Fruit fly (Drosophila melanogaster) whole organism, embryonic: ENCODE data around the gene CG4770.

Source experiments
- ATbp ChIP-seq: fragments of 200-800 bp; sonication (Bioruptor generic); optimal IDR thresholded peaks from 2 replicates; lab custom pipeline; 2017; ENCODE audit warnings: missing biosample characterization, mild to moderate bottlenecking, missing genetic modification characterization, missing genetic modification reagents
- Bteb2 ChIP-seq: fragments of 200-800 bp; sonication (Bioruptor generic); optimal IDR thresholded peaks from 2 replicates; lab custom pipeline; 2016; ENCODE audit warnings: missing biosample characterization, missing genetic modification characterization
- CG10543 ChIP-seq: fragments of 200-800 bp; sonication (Bioruptor generic); optimal IDR thresholded peaks from 3 replicates; lab custom pipeline; 2017; ENCODE audit warnings: missing biosample characterization, mild to moderate bottlenecking, missing genetic modification characterization, moderate library complexity
- CG11085 ChIP-seq: fragments of 200-800 bp; sonication (Bioruptor generic); IDR thresholded peaks from 2 replicates; pipeline ENCODE4 v1.3.6; 2022; ENCODE audit warnings: missing biosample characterization, missing genetic modification characterization
- CG12104 ChIP-seq: fragments of 200-800 bp; sonication (Bioruptor generic); optimal IDR thresholded peaks from 3 replicates; lab custom pipeline; 2016; ENCODE audit warnings: missing biosample characterization, missing genetic modification characterization
- CG12155 ChIP-seq: fragments of 200-800 bp; sonication (Bioruptor generic); optimal IDR thresholded peaks from 3 replicates; lab custom pipeline; 2016; ENCODE audit warnings: missing biosample characterization, missing genetic modification characterization
- CG13624 ChIP-seq: fragments of 200-800 bp; sonication (Bioruptor generic); optimal IDR thresholded peaks from 2 replicates; lab custom pipeline; 2016; ENCODE audit warnings: missing biosample characterization, missing genetic modification characterization
- CG14860 ChIP-seq: fragments of 200-800 bp; sonication (Bioruptor generic); IDR thresholded peaks from 3 replicates; pipeline ENCODE4 v1.3.6; 2022; ENCODE audit warnings: missing biosample characterization, missing genetic modification characterization; ENCODE audit not compliant: partially characterized antibody
- CG14965 ChIP-seq: fragments of 200-800 bp; sonication (Bioruptor generic); optimal IDR thresholded peaks from 2 replicates; lab custom pipeline; 2016; ENCODE audit warnings: missing biosample characterization, missing genetic modification characterization, borderline replicate concordance
- CG15269 ChIP-seq: fragments of 200-800 bp; sonication (Bioruptor generic); optimal IDR thresholded peaks from 2 replicates; lab custom pipeline; 2018; ENCODE audit warnings: missing biosample characterization, mild to moderate bottlenecking, missing genetic modification characterization, moderate library complexity
- CG1529 ChIP-seq: fragments of 200-800 bp; sonication (Bioruptor generic); optimal IDR thresholded peaks from 3 replicates; lab custom pipeline; 2018; ENCODE audit warnings: missing biosample characterization, missing genetic modification characterization
- CG18262 ChIP-seq: fragments of 200-800 bp; optimal IDR thresholded peaks from 3 replicates; lab custom pipeline; 2019; ENCODE audit warnings: missing biosample characterization, mild to moderate bottlenecking, missing genetic modification characterization, moderate library complexity
- CG2129 ChIP-seq: fragments of 200-800 bp; sonication (Bioruptor generic); IDR thresholded peaks from 2 replicates; pipeline ENCODE4 v1.3.6; 2022; ENCODE audit warnings: missing biosample characterization, missing genetic modification characterization; ENCODE audit not compliant: partially characterized antibody
- CG30403 ChIP-seq: fragments of 200-800 bp; sonication (Bioruptor generic); optimal IDR thresholded peaks from 3 replicates; lab custom pipeline; 2016; ENCODE audit warnings: missing biosample characterization, missing genetic modification characterization
- CG33213 ChIP-seq: fragments of 200-800 bp; sonication (Bioruptor generic); optimal IDR thresholded peaks from 3 replicates; lab custom pipeline; 2016; ENCODE audit warnings: missing biosample characterization, missing genetic modification characterization
- CG34224 ChIP-seq: fragments of 200-800 bp; sonication (Bioruptor generic); IDR thresholded peaks from 3 replicates; pipeline ENCODE4 v1.3.6; 2022; ENCODE audit warnings: missing biosample characterization, missing genetic modification characterization; ENCODE audit not compliant: partially characterized antibody
- CG4854 ChIP-seq: fragments of 200-800 bp; sonication (Bioruptor generic); optimal IDR thresholded peaks from 2 replicates; lab custom pipeline; 2016; ENCODE audit warnings: missing biosample characterization, missing genetic modification characterization, inconsistent platforms
- CG6654 ChIP-seq: fragments of 200-800 bp; sonication (Bioruptor generic); optimal IDR thresholded peaks from 2 replicates; lab custom pipeline; 2017; ENCODE audit warnings: missing biosample characterization, mild to moderate bottlenecking, missing genetic modification characterization
- CG6765 ChIP-seq: fragments of 200-800 bp; sonication (Bioruptor generic); optimal IDR thresholded peaks from 3 replicates; lab custom pipeline; 2017; ENCODE audit warnings: missing biosample characterization, mild to moderate bottlenecking, missing genetic modification characterization
- CG9817 ChIP-seq: fragments of 200-800 bp; sonication (Bioruptor generic); optimal IDR thresholded peaks from 2 replicates; lab custom pipeline; 2018; ENCODE audit warnings: missing biosample characterization, mild to moderate bottlenecking, missing genetic modification characterization, moderate library complexity
- E2f2 ChIP-seq: fragments of 200-800 bp; sonication (Bioruptor generic); IDR thresholded peaks from 2 replicates; pipeline ENCODE4 v1.3.6; 2022; ENCODE audit warnings: missing biosample characterization, missing genetic modification characterization
- Ets65A ChIP-seq: fragments of 200-800 bp; sonication (Bioruptor generic); peaks from one replicate; lab custom pipeline; 2016; ENCODE audit warnings: missing biosample characterization, missing genetic modification characterization
- Gsc ChIP-seq: fragments of 200-800 bp; sonication (Bioruptor generic); IDR thresholded peaks from 2 replicates; pipeline ENCODE4 v1.3.6; 2022; ENCODE audit warnings: missing biosample characterization, missing genetic modification characterization
- Hmx ChIP-seq: fragments of 200-800 bp; sonication (Bioruptor generic); optimal IDR thresholded peaks from 2 replicates; lab custom pipeline; 2016; ENCODE audit warnings: missing biosample characterization, missing genetic modification characterization
- Hr51 ChIP-seq, 2 experiments: fragments of 200-800 bp; sonication (Bioruptor generic); optimal IDR thresholded peaks; 2 replicates in 1 of 2; 3 replicates in 1 of 2; lab custom pipeline; 2016 to 2018; ENCODE audit warnings: missing biosample characterization in 2 of 2, missing genetic modification characterization in 2 of 2, mild to moderate bottlenecking in 1 of 2, moderate library complexity in 1 of 2
- PHDP ChIP-seq: fragments of 200-800 bp; sonication (Bioruptor generic); optimal IDR thresholded peaks from 3 replicates; lab custom pipeline; 2018; ENCODE audit warnings: missing biosample characterization, mild to moderate bottlenecking, missing genetic modification characterization, moderate library complexity
- ara ChIP-seq: fragments of 200-800 bp; sonication (Bioruptor generic); IDR thresholded peaks from 2 replicates; pipeline ENCODE4 v1.3.6; 2022; ENCODE audit warnings: missing biosample characterization, missing genetic modification characterization
- ase ChIP-seq: fragments of 200-800 bp; sonication (Bioruptor generic); IDR thresholded peaks from 3 replicates; pipeline ENCODE4 v1.3.6; 2022; ENCODE audit warnings: missing biosample characterization, missing genetic modification characterization
- az2 ChIP-seq: fragments of 200-800 bp; sonication (Bioruptor generic); optimal IDR thresholded peaks from 3 replicates; lab custom pipeline; 2016; ENCODE audit warnings: missing biosample characterization, missing genetic modification characterization
- bab2 ChIP-seq: fragments of 200-800 bp; sonication (Bioruptor generic); optimal IDR thresholded peaks from 2 replicates; lab custom pipeline; 2016; ENCODE audit warnings: missing biosample characterization, missing genetic modification characterization
- chif ChIP-seq, 2 experiments: fragments of 200-800 bp; sonication (Bioruptor generic); optimal IDR thresholded peaks; 3 replicates each; lab custom pipeline; 2016; ENCODE audit warnings: missing biosample characterization in 2 of 2, missing genetic modification characterization in 2 of 2
- crol ChIP-seq: fragments of 200-800 bp; sonication (Bioruptor generic); IDR thresholded peaks from 2 replicates; pipeline ENCODE4 v1.3.6; 2022; ENCODE audit warnings: missing biosample characterization, missing genetic modification characterization
- dimm ChIP-seq: fragments of 200-800 bp; sonication (Bioruptor generic); IDR thresholded peaks from 2 replicates; pipeline ENCODE4 v1.3.6; 2022; ENCODE audit warnings: missing biosample characterization, missing genetic modification characterization
- ems ChIP-seq: fragments of 200-800 bp; sonication (Bioruptor generic); optimal IDR thresholded peaks from 3 replicates; lab custom pipeline; 2016; ENCODE audit warnings: missing biosample characterization, missing genetic modification characterization
- fd96Cb ChIP-seq: fragments of 200-800 bp; sonication (Bioruptor generic); optimal IDR thresholded peaks from 2 replicates; lab custom pipeline; 2018; ENCODE audit warnings: missing biosample characterization, mild to moderate bottlenecking, missing genetic modification characterization, moderate library complexity
- fru ChIP-seq: fragments of >200 bp; optimal IDR thresholded peaks from 2 replicates; lab custom pipeline; 2017
- fu2 ChIP-seq: fragments of 200-800 bp; sonication (Bioruptor generic); optimal IDR thresholded peaks from 2 replicates; lab custom pipeline; 2016; ENCODE audit warnings: missing biosample characterization, missing genetic modification characterization
- gcm2 ChIP-seq: fragments of 200-800 bp; sonication (Bioruptor generic); optimal IDR thresholded peaks from 2 replicates; lab custom pipeline; 2016; ENCODE audit warnings: missing biosample characterization, missing genetic modification characterization
- gsb ChIP-seq: fragments of 200-800 bp; sonication (Bioruptor generic); IDR thresholded peaks from 2 replicates; pipeline ENCODE4 v1.3.6; 2022; ENCODE audit warnings: missing biosample characterization, missing genetic modification characterization
- her ChIP-seq: fragments of 200-800 bp; sonication (Bioruptor generic); optimal IDR thresholded peaks from 2 replicates; lab custom pipeline; 2016; ENCODE audit warnings: missing biosample characterization, missing genetic modification characterization
- insv ChIP-seq, 2 experiments: fragments of 200-800 bp; sonication (Bioruptor generic); optimal IDR thresholded peaks; 3 replicates each; lab custom pipeline; 2016 to 2018; ENCODE audit warnings: missing biosample characterization in 2 of 2, missing genetic modification characterization in 2 of 2
- kni ChIP-seq: fragments of 200-800 bp; sonication (Bioruptor generic); optimal IDR thresholded peaks from 3 replicates; lab custom pipeline; 2017; ENCODE audit warnings: mild to moderate bottlenecking, missing biosample characterization, missing genetic modification reagents, missing genetic modification characterization
- knrl ChIP-seq: fragments of 200-800 bp; sonication (Bioruptor generic); IDR thresholded peaks from 3 replicates; pipeline ENCODE4 v1.3.6; 2022; ENCODE audit warnings: missing biosample characterization, missing genetic modification characterization; ENCODE audit not compliant: partially characterized antibody
- lab ChIP-seq: fragments of 200-800 bp; sonication (Bioruptor generic); optimal IDR thresholded peaks from 3 replicates; lab custom pipeline; 2017; ENCODE audit warnings: missing biosample characterization, missing genetic modification characterization, mild to moderate bottlenecking, moderate library complexity, missing genetic modification reagents
- luna ChIP-seq: fragments of 200-800 bp; sonication (Bioruptor generic); optimal IDR thresholded peaks from 2 replicates; lab custom pipeline; 2016; ENCODE audit warnings: missing biosample characterization, missing genetic modification characterization
- peb ChIP-seq: fragments of 200-800 bp; sonication (Bioruptor generic); IDR thresholded peaks from 2 replicates; pipeline ENCODE4 v1.3.6; 2022; ENCODE audit warnings: missing biosample characterization, missing genetic modification characterization
- pita ChIP-seq: fragments of 200-800 bp; sonication (Bioruptor generic); optimal IDR thresholded peaks from 2 replicates; lab custom pipeline; 2017; ENCODE audit warnings: missing biosample characterization, mild to moderate bottlenecking, missing genetic modification characterization
- so ChIP-seq: fragments of 200-800 bp; sonication (Bioruptor generic); IDR thresholded peaks from 3 replicates; pipeline ENCODE4 v1.3.6; 2022; ENCODE audit warnings: missing biosample characterization, missing genetic modification characterization
- sr ChIP-seq: fragments of 200-800 bp; sonication (Bioruptor generic); IDR thresholded peaks from 3 replicates; pipeline ENCODE4 v1.3.6; 2022; ENCODE audit warnings: missing biosample characterization, missing genetic modification characterization
- trh ChIP-seq: fragments of 200-800 bp; sonication (Bioruptor generic); optimal IDR thresholded peaks from 2 replicates; lab custom pipeline; 2016; ENCODE audit warnings: missing biosample characterization, missing genetic modification characterization

The CG4770 gene

dm6 chr3R:19880431-19880939, 37.8 kb upstream of the CG4770 start (continued):
- peak; percentile 27 for TF ChIP-seq az2
- peak; percentile 13 to 24 for TF ChIP-seq chif (GFP tag; optimal IDR thresholded peaks at IDR 0.05; lab: Kevin White, UChicago)
- TF ChIP-seq CG2129 (GFP tag; lab: Robert Waterston, UW): no peak
- TF ChIP-seq dimm: no peak
- TF ChIP-seq ATbp (GFP tag; lab: Kevin White, UChicago): peak; percentile 54
- TF ChIP-seq CG15269 (tag; lab: Kevin White, UChicago): peak; percentile 75
- peak; percentile 1 for TF ChIP-seq fd96Cb
- TF ChIP-seq CG33213 (GFP tag; lab: Kevin White, UChicago): no peak
- peak; percentile 8 for TF ChIP-seq her (GFP tag; lab: Kevin White, UChicago)
- TF ChIP-seq crol (GFP tag; lab: Robert Waterston, UW): no peak
- no peak for TF ChIP-seq CG14860
- TF ChIP-seq Ets65A: peak; percentile 88
- 0 out of 2 replicates have a peak, but pooled peaks have one; percentile 18 for TF ChIP-seq ara
- TF ChIP-seq knrl (GFP tag; lab: Robert Waterston, UW): no peak
- TF ChIP-seq CG12104 (GFP tag; lab: Kevin White, UChicago): peak; percentile 36
- TF ChIP-seq kni (GFP tag; lab: Kevin White, UChicago): peak; percentile 65
- no peak for TF ChIP-seq peb (GFP tag; lab: Robert Waterston, UW)
- peak in 1 of 2 experiments; percentile 75 for TF ChIP-seq Hr51 (GFP tag; optimal IDR thresholded peaks at IDR 0.05; lab: Kevin White, UChicago)
- no peak for TF ChIP-seq Bteb2 (GFP tag; lab: Kevin White, UChicago)
- TF ChIP-seq ems (GFP tag; lab: Kevin White, UChicago): no peak
- no peak for TF ChIP-seq ase (GFP tag; lab: Robert Waterston, UW)
- peak; percentile 61 for TF ChIP-seq CG18262 (tag; lab: Kevin White, UChicago)
- 0 out of 2 replicates have a peak, but pooled peaks have one; percentile 21 for TF ChIP-seq E2f2
- no peak for TF ChIP-seq Hmx
- no peak for TF ChIP-seq luna (GFP tag; lab: Kevin White, UChicago)
- TF ChIP-seq sr (GFP tag; lab: Robert Waterston, UW): peak; percentile 99
- TF ChIP-seq fru (lab: Kevin White, UChicago): no peak
- peak; percentile 13 for TF ChIP-seq CG6654 (GFP tag; lab: Kevin White, UChicago)
- peak; percentile 55 for TF ChIP-seq CG30403 (GFP tag; lab: Kevin White, UChicago)
- TF ChIP-seq CG34224 (GFP tag; lab: Robert Waterston, UW): 0 out of 3 replicates have a peak, but pooled peaks have one; percentile 16
- TF ChIP-seq CG12155: peak; percentile 9
- TF ChIP-seq Gsc: no peak
- peak; percentile 46 for TF ChIP-seq CG13624 (GFP tag; lab: Kevin White, UChicago)
- peak; percentile 22 for TF ChIP-seq CG4854 (GFP tag; lab: Kevin White, UChicago)
- no peak for TF ChIP-seq gcm2 (GFP tag; lab: Kevin White, UChicago)
- TF ChIP-seq CG6765 (GFP tag; lab: Kevin White, UChicago): peak; percentile 66
- TF ChIP-seq lab: peak; percentile 78
- TF ChIP-seq CG9817 (tag; lab: Kevin White, UChicago): peak; percentile 47
- TF ChIP-seq PHDP (tag; lab: Kevin White, UChicago): peak; percentile 59
- no peak for TF ChIP-seq insv (GFP tag; optimal IDR thresholded peaks at IDR 0.05; lab: Kevin White, UChicago)
- no peak for TF ChIP-seq CG14965 (GFP tag; lab: Kevin White, UChicago)
- peak; percentile 4 for TF ChIP-seq trh (GFP tag; lab: Kevin White, UChicago)
- TF ChIP-seq gsb: no peak
- TF ChIP-seq CG10543 (GFP tag; lab: Kevin White, UChicago): peak; percentile 74
- no peak for TF ChIP-seq pita (GFP tag; lab: Kevin White, UChicago)
- TF ChIP-seq CG1529 (GFP tag; lab: Kevin White, UChicago): no peak
- 0 out of 3 replicates have a peak, but pooled peaks have one; percentile 37 for TF ChIP-seq so (GFP tag; lab: Robert Waterston, UW)
- TF ChIP-seq fu2 (GFP tag; lab: Kevin White, UChicago): peak; percentile 35
- TF ChIP-seq bab2 (GFP tag; lab: Kevin White, UChicago): peak; percentile 29
- TF ChIP-seq CG11085 (GFP tag; lab: Robert Waterston, UW): no peak
